Worm (Caenorhabditis elegans) whole organism, late embryonic: Measurements from ENCODE around the gene C06E2.1.

Experiments
- C08G9.2 ChIP-seq: sonication (generic microtip); optimal IDR thresholded peaks from 2 replicates; lab custom pipeline; 2016; ENCODE audit warnings: mild to moderate bottlenecking, missing genetic modification characterization, moderate library complexity, missing compliant biosample characterization
- C38D4.7 ChIP-seq: fragments of 200-800 bp; sonication (Bioruptor generic); optimal IDR thresholded peaks from 2 replicates; lab custom pipeline; 2018; ENCODE audit warnings: mild to moderate bottlenecking, missing genetic modification characterization, moderate library complexity, missing compliant biosample characterization
- F13H6.1 ChIP-seq: sonication (generic microtip); optimal IDR thresholded peaks from 2 replicates; lab custom pipeline; 2016; ENCODE audit warnings: missing genetic modification characterization, missing compliant biosample characterization
- K09A11.1 ChIP-seq: sonication (generic microtip); optimal IDR thresholded peaks from 2 replicates; lab custom pipeline; 2017; ENCODE audit warnings: antibody characterized with exemption, mild to moderate bottlenecking, missing genetic modification characterization, missing compliant biosample characterization; ENCODE audit not compliant: insufficient read depth
- Y22D7AL.16 ChIP-seq: sonication (generic microtip); optimal IDR thresholded peaks from 2 replicates; lab custom pipeline; 2016; ENCODE audit warnings: missing genetic modification characterization, missing compliant biosample characterization
- ahr-1 ChIP-seq: sonication (generic microtip); optimal IDR thresholded peaks from 2 replicates; lab custom pipeline; 2016; ENCODE audit warnings: missing genetic modification characterization, missing compliant biosample characterization
- ama-1 ChIP-seq: fragments of 150-350 bp; optimal IDR thresholded peaks from 2 replicates; lab custom pipeline; 2014
- ceh-14 ChIP-seq: sonication (generic microtip); optimal IDR thresholded peaks from 2 replicates; lab custom pipeline; 2016; ENCODE audit warnings: missing genotype, missing genetic modification characterization, missing compliant biosample characterization
- ceh-18 ChIP-seq: sonication (generic microtip); optimal IDR thresholded peaks from 2 replicates; lab custom pipeline; 2016; ENCODE audit warnings: missing genetic modification characterization, missing compliant biosample characterization
- ceh-19 ChIP-seq: fragments of 200-800 bp; sonication (Bioruptor generic); optimal IDR thresholded peaks from 2 replicates; lab custom pipeline; 2018; ENCODE audit warnings: mild to moderate bottlenecking, missing genetic modification characterization, missing compliant biosample characterization
- ceh-2 ChIP-seq: sonication (generic microtip); optimal IDR thresholded peaks from 2 replicates; lab custom pipeline; 2016; ENCODE audit warnings: missing genotype, missing genetic modification characterization, missing compliant biosample characterization
- ceh-30 ChIP-seq: fragments of 150-350 bp; optimal IDR thresholded peaks from 2 replicates; lab custom pipeline; 2014; ENCODE audit warnings: missing biosample characterization, missing genetic modification characterization
- ceh-31 ChIP-seq: sonication (generic microtip); optimal IDR thresholded peaks from 2 replicates; lab custom pipeline; 2016; ENCODE audit warnings: missing genetic modification characterization, missing compliant biosample characterization
- ceh-34 ChIP-seq: sonication (generic microtip); optimal IDR thresholded peaks from 2 replicates; lab custom pipeline; 2016; ENCODE audit warnings: mild to moderate bottlenecking, missing genetic modification characterization, missing compliant biosample characterization
- ceh-9 ChIP-seq: sonication (generic microtip); optimal IDR thresholded peaks from 2 replicates; lab custom pipeline; 2016; ENCODE audit warnings: mild to moderate bottlenecking, missing genetic modification characterization, inconsistent platforms, missing compliant biosample characterization
- ets-4 ChIP-seq: sonication (generic microtip); optimal IDR thresholded peaks from 2 replicates; lab custom pipeline; 2016; ENCODE audit warnings: missing genetic modification characterization, missing compliant biosample characterization
- eyg-1 ChIP-seq: sonication (generic microtip); optimal IDR thresholded peaks from 2 replicates; lab custom pipeline; 2016; ENCODE audit warnings: missing genotype, missing genetic modification characterization, missing compliant biosample characterization
- fax-1 ChIP-seq: sonication (generic microtip); optimal IDR thresholded peaks from 2 replicates; lab custom pipeline; 2016; ENCODE audit warnings: missing genotype, missing genetic modification characterization, missing compliant biosample characterization
- fkh-6 ChIP-seq: sonication (generic microtip); optimal IDR thresholded peaks from 2 replicates; lab custom pipeline; 2016; ENCODE audit warnings: missing genetic modification characterization, missing compliant biosample characterization
- gmeb-2 ChIP-seq: sonication (generic microtip); optimal IDR thresholded peaks from 2 replicates; lab custom pipeline; 2016; ENCODE audit warnings: missing genetic modification characterization, inconsistent platforms, missing compliant biosample characterization
- hlh-13 ChIP-seq: fragments of 200-800 bp; sonication (Bioruptor generic); optimal IDR thresholded peaks from 2 replicates; lab custom pipeline; 2018; ENCODE audit warnings: mild to moderate bottlenecking, missing genetic modification characterization, missing compliant biosample characterization
- hlh-15 ChIP-seq: sonication (generic microtip); optimal IDR thresholded peaks from 2 replicates; lab custom pipeline; 2016; ENCODE audit warnings: missing genetic modification characterization, missing compliant biosample characterization
- hlh-30 ChIP-seq: sonication (generic microtip); optimal IDR thresholded peaks from 2 replicates; lab custom pipeline; 2017; ENCODE audit warnings: antibody characterized with exemption, missing genetic modification characterization, missing compliant biosample characterization; ENCODE audit not compliant: insufficient read depth
- hlh-6 ChIP-seq: sonication (generic microtip); optimal IDR thresholded peaks from 2 replicates; lab custom pipeline; 2016; ENCODE audit warnings: missing genotype, missing genetic modification characterization, missing compliant biosample characterization
- lim-6 ChIP-seq: sonication (generic microtip); optimal IDR thresholded peaks from 2 replicates; lab custom pipeline; 2016; ENCODE audit warnings: missing genetic modification characterization, missing compliant biosample characterization
- npax-4 ChIP-seq: sonication (generic microtip); optimal IDR thresholded peaks from 2 replicates; lab custom pipeline; 2016; ENCODE audit warnings: missing genetic modification characterization, missing compliant biosample characterization
- odd-2 ChIP-seq: sonication (generic microtip); optimal IDR thresholded peaks from 2 replicates; lab custom pipeline; 2017; ENCODE audit warnings: antibody characterized with exemption, mild to moderate bottlenecking, missing genetic modification characterization, missing compliant biosample characterization
- pag-3 ChIP-seq: sonication (generic microtip); optimal IDR thresholded peaks from 2 replicates; lab custom pipeline; 2016; ENCODE audit warnings: missing compliant biosample characterization, missing genetic modification characterization, borderline replicate concordance
- pat-9 ChIP-seq: fragments of 200-800 bp; sonication (Bioruptor generic); optimal IDR thresholded peaks from 2 replicates; lab custom pipeline; 2018; ENCODE audit warnings: mild to moderate bottlenecking, missing genetic modification characterization, moderate library complexity, missing compliant biosample characterization
- pax-1 ChIP-seq: fragments of 150-350 bp; optimal IDR thresholded peaks from 2 replicates; lab custom pipeline; 2014; ENCODE audit warnings: missing biosample characterization, missing genetic modification characterization
- rnt-1 ChIP-seq: sonication (generic microtip); optimal IDR thresholded peaks from 2 replicates; lab custom pipeline; 2016; ENCODE audit warnings: missing genetic modification characterization, missing compliant biosample characterization
- sox-2 ChIP-seq: fragments of 200-800 bp; sonication (Bioruptor generic); IDR thresholded peaks from 2 replicates; pipeline ENCODE4 v1.3.6; 2022; ENCODE audit warnings: missing genetic modification reagents, missing genetic modification characterization, missing compliant biosample characterization
- sox-4 ChIP-seq: sonication (generic microtip); optimal IDR thresholded peaks from 2 replicates; lab custom pipeline; 2017; ENCODE audit warnings: mild to moderate bottlenecking, missing genetic modification characterization, inconsistent platforms, missing compliant biosample characterization
- tbx-2 ChIP-seq: sonication (generic microtip); optimal IDR thresholded peaks from 2 replicates; lab custom pipeline; 2016; ENCODE audit warnings: missing genetic modification characterization, missing compliant biosample characterization
- tbx-7 ChIP-seq: sonication (generic microtip); optimal IDR thresholded peaks from 2 replicates; lab custom pipeline; 2016; ENCODE audit warnings: missing genotype, missing genetic modification characterization, missing compliant biosample characterization
- ttx-3 ChIP-seq: sonication (generic microtip); optimal IDR thresholded peaks from 2 replicates; lab custom pipeline; 2016; ENCODE audit warnings: missing genetic modification reagents, missing genetic modification characterization, missing compliant biosample characterization
- unc-3 ChIP-seq, 2 experiments: fragments of 200-800 bp in 1 of 2; sonication (Bioruptor generic) in 1 of 2; sonication (generic microtip) in 1 of 2; conservative IDR thresholded peaks in 1 of 2; optimal IDR thresholded peaks in 1 of 2; 2 replicates each; pipeline versions ENCODE4 v1.3.6 to Lab custom; 2016 to 2022; ENCODE audit warnings: missing compliant biosample characterization in 2 of 2, missing genetic modification characterization in 2 of 2, missing genetic modification reagents in 1 of 2
- unc-42 ChIP-seq: sonication (generic microtip); optimal IDR thresholded peaks from 2 replicates; lab custom pipeline; 2016; ENCODE audit warnings: missing genotype, missing genetic modification characterization, missing compliant biosample characterization
- unc-86 ChIP-seq: sonication (generic microtip); optimal IDR thresholded peaks from 2 replicates; lab custom pipeline; 2016; ENCODE audit warnings: missing genetic modification characterization, missing compliant biosample characterization
- zip-5 ChIP-seq: sonication (generic microtip); optimal IDR thresholded peaks from 2 replicates; lab custom pipeline; 2016; ENCODE audit warnings: missing genetic modification characterization, missing compliant biosample characterization

The C06E2.1 gene

DNA sequence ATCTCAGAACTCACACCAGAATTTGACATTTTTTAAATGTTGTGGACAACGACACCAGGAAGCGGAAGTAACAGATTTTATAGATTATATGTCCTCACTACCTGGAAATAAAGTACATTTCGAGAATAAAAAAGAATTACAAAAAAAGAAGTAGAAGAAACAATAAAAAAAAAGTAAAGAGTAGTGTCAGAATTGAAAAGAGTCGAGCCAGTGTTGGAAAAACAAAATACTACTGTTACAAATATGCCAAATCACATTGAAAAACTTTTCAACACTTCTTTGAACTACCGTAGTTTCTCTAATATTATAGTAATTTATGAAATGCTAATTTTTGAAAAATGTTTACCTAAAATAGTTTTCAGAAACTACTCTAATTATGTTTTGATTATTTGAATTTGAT, at the start of gene C06E2.1:
Gene C06E2.1 (minus strand): TSS at position 101 of the 400 bp plus-strand sequence.
- TF ChIP-seq ceh-18 (tag; lab: Kevin White, UChicago), result no peak
- TF ChIP-seq odd-2 (tag; lab: Kevin White, UChicago), result no peak
- no peak for TF ChIP-seq ceh-9 (tag; lab: Kevin White, UChicago)
- TF ChIP-seq ama-1 (lab: Kevin White, UChicago), result no peak
- no peak for TF ChIP-seq tbx-2 (tag; lab: Kevin White, UChicago)
- TF ChIP-seq eyg-1, result no peak
- no peak for TF ChIP-seq gmeb-2 (tag; lab: Kevin White, UChicago)
- TF ChIP-seq F13H6.1, result no peak
- no peak for TF ChIP-seq ceh-34 (tag; lab: Kevin White, UChicago)

ce11 chrX:8921221-8921620, 46.6 kb upstream of the C06E2.1 start:
- no peak for TF ChIP-seq ttx-3
- no peak for TF ChIP-seq C08G9.2
- no peak for TF ChIP-seq unc-3 (GFP tag; conservative IDR thresholded peaks at IDR 0.05; lab: Robert Waterston, UW)
- no peak for TF ChIP-seq unc-3 (tag; optimal IDR thresholded peaks at IDR 0.05; lab: Kevin White, UChicago)
- no peak for TF ChIP-seq gmeb-2 (tag; lab: Kevin White, UChicago)
- TF ChIP-seq ceh-31, result no peak
- no peak for TF ChIP-seq eyg-1
- TF ChIP-seq pag-3, result no peak
- TF ChIP-seq Y22D7AL.16 (tag; lab: Kevin White, UChicago), result no peak
- TF ChIP-seq ahr-1, result no peak
- no peak for TF ChIP-seq hlh-30 (tag; lab: Kevin White, UChicago)
- no peak for TF ChIP-seq rnt-1

- TF ChIP-seq Y22D7AL.16 (tag; lab: Kevin White, UChicago) (no peak), tbx-7 (no peak), F13H6.1 (no peak), ceh-14 (no peak), hlh-6 (peak; percentile 5), npax-4 (no peak), C08G9.2 (no peak)
Observed at ce11 chrX:8919323-8919722, 44.7 kb upstream of the C06E2.1 start, which contains the start of gene nlp-14. Gene nlp-14, minus strand, starts transcription at chrX:8919423.

- TF ChIP-seq ceh-19 (no peak), ceh-9 (tag; lab: Kevin White, UChicago) (no peak), pag-3 (no peak), C38D4.7 (no peak), hlh-13 (GFP tag; lab: Kevin White, UChicago) (no peak), zip-5 (tag; lab: Kevin White, UChicago) (no peak), ceh-31 (peak; percentile 30), unc-86 (tag; lab: Kevin White, UChicago) (no peak), unc-42 (tag; lab: Kevin White, UChicago) (peak; percentile 98), lim-6 (tag; lab: Kevin White, UChicago) (no peak), fkh-6 (no peak)
- TF ChIP-seq, all 69 proteins: peak for 2
Observed at ce11 chrX:8918792-8919191, 44.1 kb upstream of the C06E2.1 start.

DNA sequence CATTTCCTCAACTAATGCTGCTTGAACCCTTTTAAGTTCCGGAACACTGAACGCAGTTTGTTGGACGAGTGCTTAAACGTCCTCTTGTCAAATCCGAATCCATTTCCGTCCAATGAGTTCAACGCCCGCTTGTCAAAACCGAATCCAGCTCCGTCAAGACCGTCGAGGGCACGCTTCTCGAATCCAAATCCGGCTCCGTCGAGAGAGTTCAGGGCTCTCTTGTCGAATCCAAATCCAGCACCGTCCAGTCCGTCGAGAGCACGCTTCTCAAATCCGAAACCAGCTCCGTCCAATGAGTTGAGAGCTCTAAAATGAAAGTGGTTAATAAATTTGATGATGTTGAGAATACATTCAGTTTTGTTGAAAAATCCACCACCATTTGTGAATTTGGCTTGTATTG, 43.1 kb upstream of the C06E2.1 start:
- no peak for TF ChIP-seq fax-1 (tag; lab: Kevin White, UChicago)
- TF ChIP-seq ceh-14, result no peak
- no peak for TF ChIP-seq unc-86 (tag; lab: Kevin White, UChicago)
- TF ChIP-seq ceh-2, result no peak
- TF ChIP-seq pat-9, result no peak
- TF ChIP-seq gmeb-2 (tag; lab: Kevin White, UChicago), result no peak
- no peak for TF ChIP-seq K09A11.1 (tag; lab: Kevin White, UChicago)
- TF ChIP-seq sox-4, result no peak
- no peak for TF ChIP-seq tbx-7
- no peak for TF ChIP-seq pax-1
- TF ChIP-seq sox-2 (GFP tag; lab: Robert Waterston, UW), result no peak
- no peak for TF ChIP-seq rnt-1
- TF ChIP-seq ceh-18 (tag; lab: Kevin White, UChicago), result no peak
- TF ChIP-seq eyg-1, result no peak
- no peak for TF ChIP-seq ets-4 (tag; lab: Kevin White, UChicago)
- no peak for TF ChIP-seq ceh-30 (tag; lab: Kevin White, UChicago)
- no peak for TF ChIP-seq hlh-15 (tag; lab: Kevin White, UChicago)
